Fruit fly (Drosophila melanogaster): Measurements from ENCODE around the gene Spp.

The Spp gene

dm6 chr2L:518620-518913 lies 25.9 kb downstream of the Spp start:
- no peak for TF ChIP-seq CG11617 (GFP tag; optimal IDR thresholded peaks at IDR 0.05)
- TF ChIP-seq CG7101 (tag; optimal IDR thresholded peaks at IDR 0.05), result no peak
- no peak for TF ChIP-seq CG1620 (GFP tag; optimal IDR thresholded peaks at IDR 0.05)
- TF ChIP-seq Hr96 (GFP tag; optimal IDR thresholded peaks at IDR 0.05), result no peak
- no peak for TF ChIP-seq bab1 (GFP tag; optimal IDR thresholded peaks at IDR 0.05)
- no peak for TF ChIP-seq Crg-1 (GFP tag; optimal IDR thresholded peaks at IDR 0.05)
- no peak for TF ChIP-seq Mnt (GFP tag; optimal IDR thresholded peaks at IDR 0.05)
- no peak for TF ChIP-seq CG33017 (tag; optimal IDR thresholded peaks at IDR 0.05)
- no peak for TF ChIP-seq CG5204 (GFP tag; optimal IDR thresholded peaks at IDR 0.05)
- TF ChIP-seq cnc (optimal IDR thresholded peaks at IDR 0.05), result no peak
- no peak for TF ChIP-seq Clk (GFP tag; optimal IDR thresholded peaks at IDR 0.05)
- TF ChIP-seq kay (GFP tag; ENCODE audit: borderline replicate concordance), result no peak
- no peak for TF ChIP-seq CG7045 (GFP tag; optimal IDR thresholded peaks at IDR 0.05)

DNA sequence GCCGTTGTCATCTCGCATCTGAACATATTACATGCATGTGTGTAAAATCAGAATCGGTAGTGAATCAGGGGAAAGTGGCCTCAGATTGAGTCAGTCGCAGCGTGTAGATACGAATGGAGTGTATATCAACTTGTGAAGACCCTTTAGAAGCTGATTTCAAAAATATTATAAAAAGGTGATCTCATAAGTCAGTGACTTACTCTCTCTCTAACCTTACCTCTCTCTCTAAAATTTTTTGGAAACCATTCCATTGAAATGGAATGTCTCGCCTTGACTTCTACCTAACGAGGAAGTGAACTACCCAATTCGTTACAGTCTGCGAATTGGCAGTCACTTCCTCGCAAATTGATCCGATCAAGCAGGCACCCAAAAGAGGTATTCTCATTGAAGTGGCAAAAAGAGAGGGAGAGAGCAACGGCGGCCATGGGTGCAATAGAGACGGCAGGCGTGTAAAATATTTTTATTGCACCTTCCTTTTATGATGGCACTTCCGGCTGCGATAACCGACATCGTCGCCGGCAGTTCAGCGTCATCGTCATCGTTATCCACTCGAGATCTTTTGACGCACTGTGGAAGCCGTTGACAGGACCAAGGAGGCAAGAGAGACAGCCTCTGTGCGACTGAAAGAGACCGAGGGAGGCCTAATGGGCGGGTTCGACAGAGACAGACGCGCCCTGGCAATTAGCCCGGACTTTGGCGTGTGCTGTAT lies 26.4 kb downstream of the Spp start:
- no peak for TF ChIP-seq kay (GFP tag; ENCODE audit: borderline replicate concordance)
- TF ChIP-seq CG12768 (GFP tag; optimal IDR thresholded peaks at IDR 0.05), result no peak
- no peak for TF ChIP-seq CG11617 (GFP tag; optimal IDR thresholded peaks at IDR 0.05)
- no peak for TF ChIP-seq Hr96 (GFP tag; optimal IDR thresholded peaks at IDR 0.05)
- TF ChIP-seq Crg-1 (GFP tag; optimal IDR thresholded peaks at IDR 0.05), result no peak
- TF ChIP-seq ovo (GFP tag; optimal IDR thresholded peaks at IDR 0.05), result no peak
- TF ChIP-seq CG33017 (tag; optimal IDR thresholded peaks at IDR 0.05), result no peak
- no peak for TF ChIP-seq cic (GFP tag; optimal IDR thresholded peaks at IDR 0.05)
- no peak for TF ChIP-seq CG5204 (GFP tag; optimal IDR thresholded peaks at IDR 0.05)
- TF ChIP-seq cnc (optimal IDR thresholded peaks at IDR 0.05), result no peak
- TF ChIP-seq CG1620 (GFP tag; optimal IDR thresholded peaks at IDR 0.05), result no peak
- no peak for TF ChIP-seq toe (GFP tag; optimal IDR thresholded peaks at IDR 0.05)
- TF ChIP-seq CG14711 (tag; optimal IDR thresholded peaks at IDR 0.05), result no peak
- TF ChIP-seq Clk (GFP tag; optimal IDR thresholded peaks at IDR 0.05), result no peak
- TF ChIP-seq CG7101 (tag; optimal IDR thresholded peaks at IDR 0.05), result no peak

DNA sequence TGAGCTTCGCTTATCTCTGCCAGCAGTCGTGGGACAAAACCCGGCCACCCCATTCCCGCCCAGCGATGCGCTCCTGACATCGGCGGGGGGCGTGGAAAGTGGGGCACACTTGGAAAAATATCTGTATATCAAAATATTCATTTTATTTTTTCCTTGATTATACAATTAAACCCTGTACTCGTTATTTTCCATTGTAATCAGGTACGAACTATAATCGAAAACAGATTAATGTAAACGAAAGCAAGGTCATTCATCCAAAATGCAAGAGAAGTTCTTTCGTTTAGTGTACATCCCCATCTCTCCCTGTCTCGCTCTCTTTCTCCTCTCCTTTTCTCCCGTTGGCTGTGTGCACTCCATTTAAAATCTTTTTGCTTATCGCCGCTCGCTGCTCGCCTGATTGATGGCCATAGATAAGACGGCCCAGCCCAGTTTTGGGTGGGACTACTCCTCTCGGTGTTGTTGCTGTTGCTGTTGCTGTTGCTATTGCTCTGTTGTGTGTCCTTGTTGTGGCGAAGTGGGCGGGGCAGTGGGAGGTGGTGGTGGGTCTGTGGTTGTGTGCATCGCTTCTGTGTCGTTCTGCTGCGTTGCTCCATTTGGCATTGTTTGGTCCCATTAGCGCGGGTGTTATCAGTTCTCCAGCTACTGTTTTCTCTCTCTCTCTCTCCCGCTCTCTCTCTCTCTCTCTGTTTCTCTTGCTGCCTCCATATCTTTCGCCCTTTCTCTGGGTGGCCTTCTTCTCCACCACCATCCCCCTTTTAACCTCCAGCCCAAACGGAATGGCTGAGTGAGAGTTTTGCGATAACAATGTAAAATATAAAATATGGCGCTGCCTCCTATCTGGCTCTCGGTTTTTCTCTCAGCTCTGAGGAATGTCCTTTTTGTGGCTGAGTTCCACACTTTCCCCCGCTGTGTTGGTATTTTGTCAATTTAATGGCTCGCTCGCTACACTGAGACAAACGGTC lies 28.1 kb downstream of the Spp start:
- TF ChIP-seq kay (GFP tag; ENCODE audit: borderline replicate concordance) (peak; percentile 30), bab1 (GFP tag; optimal IDR thresholded peaks at IDR 0.05) (no peak)

dm6 chr2L:514124-514818 lies 30.2 kb downstream of the Spp start:
- TF ChIP-seq tj (GFP tag; optimal IDR thresholded peaks at IDR 0.05), result no peak
- TF ChIP-seq cnc (optimal IDR thresholded peaks at IDR 0.05), result no peak
- TF ChIP-seq CG1620 (GFP tag; optimal IDR thresholded peaks at IDR 0.05), result no peak
- TF ChIP-seq CG7101 (tag; optimal IDR thresholded peaks at IDR 0.05), result no peak
- no peak for TF ChIP-seq bab1 (GFP tag; optimal IDR thresholded peaks at IDR 0.05)
- TF ChIP-seq CG14711 (tag; optimal IDR thresholded peaks at IDR 0.05), result no peak
- TF ChIP-seq pad (GFP tag; optimal IDR thresholded peaks at IDR 0.05), result no peak
- no peak for TF ChIP-seq Crg-1 (GFP tag; optimal IDR thresholded peaks at IDR 0.05)

dm6 chr2L:513035-513434 lies 31.4 kb downstream of the Spp start:
- TF ChIP-seq ovo (GFP tag; optimal IDR thresholded peaks at IDR 0.05), result no peak
- TF ChIP-seq CG14711 (tag; optimal IDR thresholded peaks at IDR 0.05), result no peak
- no peak for TF ChIP-seq cnc (optimal IDR thresholded peaks at IDR 0.05)
- TF ChIP-seq Hr96 (GFP tag; optimal IDR thresholded peaks at IDR 0.05), result no peak
- TF ChIP-seq CG5204 (GFP tag; optimal IDR thresholded peaks at IDR 0.05), result no peak
- no peak for TF ChIP-seq CG1620 (GFP tag; optimal IDR thresholded peaks at IDR 0.05)
- no peak for TF ChIP-seq CG33017 (tag; optimal IDR thresholded peaks at IDR 0.05)
- no peak for TF ChIP-seq kay (GFP tag; ENCODE audit: borderline replicate concordance)
- TF ChIP-seq CG12768 (GFP tag; optimal IDR thresholded peaks at IDR 0.05), result no peak
- no peak for TF ChIP-seq Clk (GFP tag; optimal IDR thresholded peaks at IDR 0.05)
- no peak for TF ChIP-seq CG11617 (GFP tag; optimal IDR thresholded peaks at IDR 0.05)
- TF ChIP-seq toe (GFP tag; optimal IDR thresholded peaks at IDR 0.05), result no peak
- no peak for TF ChIP-seq Crg-1 (GFP tag; optimal IDR thresholded peaks at IDR 0.05)
- no peak for TF ChIP-seq cic (GFP tag; optimal IDR thresholded peaks at IDR 0.05)
- TF ChIP-seq CG7101 (tag; optimal IDR thresholded peaks at IDR 0.05), result no peak

DNA sequence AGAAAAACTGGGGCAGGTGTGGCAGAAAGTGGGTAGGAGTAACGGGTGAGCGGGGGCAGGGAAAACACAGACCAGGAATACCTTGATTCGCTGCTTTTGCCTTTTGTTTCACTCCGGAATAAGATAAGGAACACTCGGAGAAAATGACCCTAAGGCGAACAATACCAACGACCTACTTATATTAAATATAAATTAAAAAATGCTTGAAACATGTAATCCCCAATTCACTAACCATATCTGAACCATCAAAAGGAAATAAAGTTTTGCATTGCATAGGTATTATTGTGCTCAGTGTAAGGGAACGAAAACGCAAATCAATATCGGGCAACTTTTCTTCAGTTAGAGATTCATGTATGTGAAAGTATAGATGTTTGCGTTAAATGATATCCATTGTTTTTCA lies 32.4 kb downstream of the Spp start:
- no peak for TF ChIP-seq ovo (GFP tag; optimal IDR thresholded peaks at IDR 0.05)
- no peak for TF ChIP-seq CG7101 (tag; optimal IDR thresholded peaks at IDR 0.05)
- TF ChIP-seq cic (GFP tag; optimal IDR thresholded peaks at IDR 0.05), result no peak
- TF ChIP-seq CG33017 (tag; optimal IDR thresholded peaks at IDR 0.05), result no peak
- no peak for TF ChIP-seq Crg-1 (GFP tag; optimal IDR thresholded peaks at IDR 0.05)
- TF ChIP-seq Hr96 (GFP tag; optimal IDR thresholded peaks at IDR 0.05), result no peak
- TF ChIP-seq Clk (GFP tag; optimal IDR thresholded peaks at IDR 0.05), result no peak
- no peak for TF ChIP-seq pad (GFP tag; optimal IDR thresholded peaks at IDR 0.05)
- TF ChIP-seq tj (GFP tag; optimal IDR thresholded peaks at IDR 0.05), result no peak
- no peak for TF ChIP-seq kay (GFP tag; ENCODE audit: borderline replicate concordance)
- no peak for TF ChIP-seq CG11617 (GFP tag; optimal IDR thresholded peaks at IDR 0.05)
- no peak for TF ChIP-seq toe (GFP tag; optimal IDR thresholded peaks at IDR 0.05)
- no peak for TF ChIP-seq CG14711 (tag; optimal IDR thresholded peaks at IDR 0.05)
- TF ChIP-seq cnc (optimal IDR thresholded peaks at IDR 0.05), result no peak
- TF ChIP-seq CG1620 (GFP tag; optimal IDR thresholded peaks at IDR 0.05), result no peak
- no peak for TF ChIP-seq bab1 (GFP tag; optimal IDR thresholded peaks at IDR 0.05)
- TF ChIP-seq CG7045 (GFP tag; optimal IDR thresholded peaks at IDR 0.05), result no peak
- no peak for TF ChIP-seq Mnt (GFP tag; optimal IDR thresholded peaks at IDR 0.05)
